Fruit fly (Drosophila melanogaster) whole organism: ENCODE results near the gene CG1907.

Experiments
- CG8478 ChIP-seq: fragments of >200 bp; optimal IDR thresholded peaks from 2 replicates; lab custom pipeline; 2018; ENCODE audit warnings: inconsistent platforms
- EcR ChIP-seq, 2 experiments: fragments of >200 bp; optimal IDR thresholded peaks; 2 replicates each; lab custom pipeline; 2017; ENCODE audit warnings: missing biosample characterization in 2 of 2, missing genetic modification characterization in 2 of 2, missing genetic modification reagents in 2 of 2
- pan ChIP-seq: fragments of >200 bp; optimal IDR thresholded peaks from 2 replicates; lab custom pipeline; 2017
- psq ChIP-seq: fragments of >200 bp; optimal IDR thresholded peaks from 2 replicates; lab custom pipeline; 2017
- usp ChIP-seq: fragments of >200 bp; optimal IDR thresholded peaks from 2 replicates; lab custom pipeline; 2017; ENCODE audit warnings: missing biosample characterization, missing genetic modification characterization, mixed read lengths

dm6 chr3R:29583299-29583698 is 35.6 kb upstream of the CG1907 start:
- TF ChIP-seq usp (GFP tag; lab: Kevin White, UChicago) (no peak), CG8478 (lab: Kevin White, UChicago) (no peak), pan (lab: Kevin White, UChicago) (no peak), EcR (GFP tag; optimal IDR thresholded peaks at IDR 0.05; lab: Kevin White, UChicago) (no peak), psq (lab: Kevin White, UChicago) (no peak)
